Worm (Caenorhabditis elegans) whole organism, L1 larva: ENCODE data around the gene srlf-29.
"Not testable (repeated sequence)": the region's sequence is repeated elsewhere in the genome, so short reads cannot be mapped to it uniquely, and the experiment has no call there.

ENCODE experiments used
- C04F5.9 ChIP-seq: sonication (generic microtip); optimal IDR thresholded peaks from 2 replicates; lab custom pipeline; 2016; ENCODE audit warnings: missing genetic modification characterization, missing compliant biosample characterization
- C34B4.2 ChIP-seq: sonication (generic microtip); optimal IDR thresholded peaks from 2 replicates; lab custom pipeline; 2017; ENCODE audit warnings: mild to moderate bottlenecking, missing genetic modification characterization, missing compliant biosample characterization
- aha-1 ChIP-seq: fragments of 150-350 bp; optimal IDR thresholded peaks from 2 replicates; lab custom pipeline; 2014; ENCODE audit warnings: missing biosample characterization, missing genetic modification characterization
- aly-2 ChIP-seq: fragments of 150-350 bp; optimal IDR thresholded peaks from 2 replicates; lab custom pipeline; 2014; ENCODE audit warnings: missing biosample characterization, missing genetic modification characterization
- ama-1 ChIP-seq: fragments of 150-350 bp; optimal IDR thresholded peaks from 2 replicates; lab custom pipeline; 2014
- blmp-1 ChIP-seq: fragments of 150-350 bp; optimal IDR thresholded peaks from 2 replicates; lab custom pipeline; 2014; ENCODE audit warnings: missing biosample characterization, missing genetic modification characterization
- ceh-63 ChIP-seq: fragments of 200-800 bp; sonication (Bioruptor generic); optimal IDR thresholded peaks from 2 replicates; lab custom pipeline; 2018; ENCODE audit warnings: mild to moderate bottlenecking, missing genetic modification characterization, missing compliant biosample characterization
- ceh-88 ChIP-seq: fragments of 200-800 bp; sonication (Bioruptor generic); IDR thresholded peaks from 2 replicates; pipeline ENCODE4 v1.3.6; 2022; ENCODE audit warnings: missing genetic modification characterization, missing compliant biosample characterization
- ceh-90 ChIP-seq: sonication (generic microtip); optimal IDR thresholded peaks from 2 replicates; lab custom pipeline; 2016; ENCODE audit warnings: missing genetic modification characterization, missing compliant biosample characterization
- efl-1 ChIP-seq, 4 experiments: fragments of 150-350 bp; optimal IDR thresholded peaks in 3 of 4; peaks in 1 of 4; 1 replicate in 1 of 4; 2 replicates in 3 of 4; lab custom pipeline; 2014; ENCODE audit warnings: missing biosample characterization in 2 of 4, missing genetic modification characterization in 2 of 4, missing genetic modification reagents in 2 of 4
- egl-27 ChIP-seq, 2 experiments: fragments of 150-350 bp in 1 of 2; sonication (generic microtip); optimal IDR thresholded peaks; 3 replicates each; lab custom pipeline; 2017 to 2018; ENCODE audit warnings: missing biosample characterization in 2 of 2, missing genetic modification characterization in 2 of 2, missing genetic modification reagents in 2 of 2
- elt-2 ChIP-seq: sonication (generic microtip); optimal IDR thresholded peaks from 2 replicates; lab custom pipeline; 2016; ENCODE audit warnings: missing genetic modification characterization, mild to moderate bottlenecking, inconsistent platforms, missing compliant biosample characterization, missing genetic modification reagents
- fkh-4 ChIP-seq: sonication (generic microtip); optimal IDR thresholded peaks from 2 replicates; lab custom pipeline; 2016; ENCODE audit warnings: missing compliant biosample characterization, missing genetic modification characterization, borderline replicate concordance
- fos-1 ChIP-seq: fragments of 150-350 bp; optimal IDR thresholded peaks from 2 replicates; lab custom pipeline; 2014; ENCODE audit warnings: missing biosample characterization, missing genetic modification characterization
- grh-1 ChIP-seq: fragments of 200-800 bp; sonication (Bioruptor generic); IDR thresholded peaks from 2 replicates; pipeline ENCODE4 v1.3.6; 2022; ENCODE audit warnings: missing genetic modification reagents, missing genetic modification characterization, missing compliant biosample characterization
- hlh-4 ChIP-seq: sonication (generic microtip); optimal IDR thresholded peaks from 2 replicates; lab custom pipeline; 2016; ENCODE audit warnings: mild to moderate bottlenecking, missing genetic modification characterization, missing compliant biosample characterization
- isw-1 ChIP-seq: fragments of 200-800 bp; sonication (Bioruptor generic); IDR thresholded peaks from 2 replicates; pipeline ENCODE4 v1.3.6; 2022; ENCODE audit warnings: missing genetic modification characterization, missing compliant biosample characterization
- lin-14 ChIP-seq: fragments of 200-800 bp; sonication (Bioruptor generic); optimal IDR thresholded peaks from 2 replicates; lab custom pipeline; 2018; ENCODE audit warnings: mild to moderate bottlenecking, missing genetic modification characterization, moderate library complexity, missing compliant biosample characterization
- lir-3 ChIP-seq: sonication (generic microtip); optimal IDR thresholded peaks from 2 replicates; lab custom pipeline; 2016; ENCODE audit warnings: mild to moderate bottlenecking, missing genetic modification characterization, moderate library complexity, missing compliant biosample characterization; ENCODE audit not compliant: poor library complexity
- lsy-2 ChIP-seq, 2 experiments: fragments of 150-350 bp; optimal IDR thresholded peaks; 2 replicates each; lab custom pipeline; 2014; ENCODE audit warnings: missing biosample characterization in 2 of 2, missing genetic modification characterization in 2 of 2
- mdl-1 ChIP-seq, 2 experiments: fragments of 150-350 bp; optimal IDR thresholded peaks; 2 replicates each; lab custom pipeline; 2014 to 2017; ENCODE audit warnings: missing biosample characterization in 2 of 2, missing genetic modification characterization in 2 of 2, inconsistent platforms in 1 of 2
- mef-2 ChIP-seq: fragments of 150-350 bp; optimal IDR thresholded peaks from 2 replicates; lab custom pipeline; 2014; ENCODE audit warnings: missing biosample characterization, missing genetic modification characterization
- nhr-11 ChIP-seq: fragments of 150-350 bp; optimal IDR thresholded peaks from 2 replicates; lab custom pipeline; 2014; ENCODE audit warnings: missing biosample characterization, missing genetic modification characterization
- nhr-12 ChIP-seq: sonication (generic microtip); optimal IDR thresholded peaks from 2 replicates; lab custom pipeline; 2017; ENCODE audit warnings: missing biosample characterization, missing genetic modification characterization
- nhr-19 ChIP-seq: fragments of 200-800 bp; sonication (Bioruptor generic); conservative IDR thresholded peaks from 2 replicates; pipeline ENCODE4 v1.3.6; 2022; ENCODE audit warnings: missing genetic modification characterization, missing compliant biosample characterization
- nhr-20 ChIP-seq: sonication (generic microtip); optimal IDR thresholded peaks from 2 replicates; lab custom pipeline; 2016; ENCODE audit warnings: mild to moderate bottlenecking, missing genetic modification characterization, missing compliant biosample characterization
- nhr-237 ChIP-seq: fragments of 150-350 bp; optimal IDR thresholded peaks from 2 replicates; lab custom pipeline; 2014; ENCODE audit warnings: missing biosample characterization, missing genetic modification characterization
- nhr-47 ChIP-seq: sonication (generic microtip); optimal IDR thresholded peaks from 2 replicates; lab custom pipeline; 2016; ENCODE audit warnings: mild to moderate bottlenecking, missing genetic modification characterization, moderate library complexity, missing compliant biosample characterization
- nhr-85 ChIP-seq: sonication (generic microtip); peaks from one replicate; lab custom pipeline; 2016; ENCODE audit warnings: missing genetic modification characterization, inconsistent platforms, missing compliant biosample characterization
- nhr-90 ChIP-seq: sonication (generic microtip); optimal IDR thresholded peaks from 2 replicates; lab custom pipeline; 2016; ENCODE audit warnings: mild to moderate bottlenecking, missing genetic modification characterization, missing compliant biosample characterization; ENCODE audit not compliant: poor library complexity
- pqm-1 ChIP-seq: sonication (generic microtip); optimal IDR thresholded peaks from 3 replicates; lab custom pipeline; 2017; ENCODE audit warnings: missing biosample characterization, missing genetic modification characterization
- rnt-1 ChIP-seq: sonication (generic microtip); optimal IDR thresholded peaks from 2 replicates; lab custom pipeline; 2016; ENCODE audit warnings: mild to moderate bottlenecking, missing genetic modification characterization, moderate library complexity, missing compliant biosample characterization
- sox-4 ChIP-seq: sonication (generic microtip); optimal IDR thresholded peaks from 2 replicates; lab custom pipeline; 2016; ENCODE audit warnings: missing genetic modification characterization, missing compliant biosample characterization
- sup-37 ChIP-seq: fragments of 200-800 bp; sonication (Bioruptor generic); optimal IDR thresholded peaks from 2 replicates; lab custom pipeline; 2018; ENCODE audit warnings: mild to moderate bottlenecking, missing genetic modification characterization, missing compliant biosample characterization
- tbx-2 ChIP-seq: sonication (generic microtip); optimal IDR thresholded peaks from 2 replicates; lab custom pipeline; 2016; ENCODE audit warnings: missing genetic modification characterization, missing compliant biosample characterization
- unc-62 ChIP-seq: fragments of 150-350 bp; optimal IDR thresholded peaks from 2 replicates; lab custom pipeline; 2014; ENCODE audit warnings: missing biosample characterization, missing genetic modification reagents, missing genetic modification characterization
- unc-98 ChIP-seq: fragments of 200-800 bp; sonication (Bioruptor generic); IDR thresholded peaks from 2 replicates; pipeline ENCODE4 v1.3.6; 2022; ENCODE audit warnings: missing genetic modification characterization, missing compliant biosample characterization
- xbp-1 ChIP-seq: sonication (generic microtip); optimal IDR thresholded peaks from 2 replicates; lab custom pipeline; 2016; ENCODE audit warnings: missing genetic modification characterization, missing compliant biosample characterization
- ztf-11 ChIP-seq, 2 experiments: sonication (generic microtip); optimal IDR thresholded peaks; 2 replicates each; lab custom pipeline; 2016 to 2017; ENCODE audit warnings: missing genetic modification characterization in 2 of 2, missing biosample characterization in 1 of 2, missing compliant biosample characterization in 1 of 2
- ztf-4 ChIP-seq: fragments of 150-350 bp; optimal IDR thresholded peaks from 2 replicates; lab custom pipeline; 2014; ENCODE audit warnings: missing biosample characterization, missing genetic modification characterization

Gene srlf-29

DNA sequence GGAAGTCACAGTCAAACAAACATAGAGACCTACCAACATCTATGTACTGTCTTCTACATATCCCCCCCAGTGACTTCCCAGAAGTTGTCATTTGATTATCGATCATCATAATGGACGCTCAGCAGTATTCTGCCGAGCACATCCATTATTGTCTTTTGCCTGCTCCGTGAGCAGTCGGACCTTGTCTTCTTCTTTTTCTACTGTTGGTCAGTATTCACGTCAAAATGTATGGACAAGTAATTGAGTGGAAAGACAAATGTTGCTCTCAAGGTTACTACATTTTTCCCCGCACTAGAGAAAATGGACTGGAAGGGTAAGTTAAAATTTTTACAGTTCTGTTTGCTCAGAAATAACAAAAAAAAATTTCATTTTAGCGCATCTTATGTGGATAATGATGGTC, 11.2 kb upstream of the srlf-29 start, which contains the start of gene btb-12:
btb-12 (plus strand) TSS at position 301 of the 400 bp plus-strand sequence.
- TF ChIP-seq lin-14 (GFP tag; lab: Kevin White, UChicago) (no peak), C04F5.9 (no peak), fos-1 (no peak), xbp-1 (no peak), sox-4 (tag; lab: Kevin White, UChicago) (no peak), ztf-4 (no peak)

DNA sequence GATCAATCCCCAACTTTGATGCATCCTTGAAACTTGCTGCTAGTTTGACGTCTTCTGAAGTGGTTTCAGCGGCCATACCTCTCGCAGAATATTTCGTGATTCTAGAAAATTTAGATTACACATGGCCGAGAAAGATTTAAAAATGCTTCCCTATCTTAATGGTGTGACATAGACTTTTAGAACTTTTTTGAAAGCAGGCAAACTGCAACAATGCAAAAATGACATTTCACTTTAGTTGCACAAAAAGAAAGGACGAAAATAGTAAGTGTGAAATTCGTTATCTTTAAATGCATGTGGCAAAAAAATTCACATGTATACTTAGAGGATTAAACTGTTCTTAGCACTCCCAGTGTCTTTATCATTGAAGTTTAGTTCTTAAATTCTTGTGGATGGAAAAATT, 8.9 kb upstream of the srlf-29 start, which contains the start of gene ZC204.12:
ZC204.12 (minus strand) TSS at position 101 of the 400 bp plus-strand sequence.
- TF ChIP-seq nhr-11 (tag; lab: Kevin White, UChicago) (no peak), nhr-12 (tag; lab: Kevin White, UChicago) (no peak), nhr-20 (no peak), sup-37 (no peak), nhr-90 (tag; lab: Kevin White, UChicago) (no peak), C34B4.2 (tag; lab: Kevin White, UChicago) (no peak), hlh-4 (no peak), unc-62 (GFP tag; lab: Kevin White, UChicago) (no peak)
- TF ChIP-seq, all 84 proteins: peak for 0

DNA sequence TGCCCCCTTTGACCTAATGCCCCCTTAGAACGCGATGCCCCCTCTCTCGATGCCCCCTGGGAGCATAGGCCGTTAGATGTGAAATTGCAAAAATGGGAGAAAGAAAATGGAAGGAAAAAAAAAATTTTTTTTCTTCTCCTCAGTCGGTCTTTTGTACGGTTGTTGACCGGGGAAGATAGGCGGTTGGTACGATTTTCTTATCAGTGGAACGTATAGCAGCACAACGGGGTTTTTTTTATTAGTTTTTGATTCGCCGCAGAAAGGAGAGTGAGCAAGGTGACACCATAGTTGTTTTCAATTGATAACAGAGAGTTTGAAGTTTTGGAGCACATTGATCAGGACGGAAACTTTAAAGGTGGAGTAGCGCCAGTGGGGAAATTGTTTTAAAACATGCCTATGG, 6.4 kb upstream of the srlf-29 start:
- peak; percentile 74 for TF ChIP-seq elt-2 (tag; lab: Kevin White, UChicago)

DNA sequence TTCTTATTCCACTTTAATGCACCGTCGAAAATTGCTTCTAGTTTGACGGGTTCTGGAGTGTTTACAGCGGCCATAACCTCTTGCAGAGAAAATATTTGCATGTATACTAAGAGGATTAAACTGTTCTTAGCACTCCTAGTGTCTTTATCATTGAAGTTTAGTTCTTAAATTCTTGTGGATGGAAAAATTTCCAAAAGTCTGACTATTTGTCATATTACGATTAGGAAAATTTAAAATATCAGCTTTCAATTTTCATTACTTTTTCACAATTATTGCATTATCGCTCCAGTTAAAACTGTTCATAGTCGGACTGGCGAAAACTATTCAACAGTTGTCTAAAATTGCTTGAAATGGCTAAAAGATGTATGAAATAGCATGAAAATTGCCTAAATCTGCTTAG, 5.2 kb upstream of the srlf-29 start, which contains the start of gene ZC204.13:
ZC204.13 (minus strand) TSS at position 101 of the 400 bp plus-strand sequence.
- TF ChIP-seq grh-1 (GFP tag; lab: Robert Waterston, UW); blmp-1 (tag; lab: Kevin White, UChicago); fkh-4 (tag; lab: Kevin White, UChicago): not testable (repeated sequence)

DNA sequence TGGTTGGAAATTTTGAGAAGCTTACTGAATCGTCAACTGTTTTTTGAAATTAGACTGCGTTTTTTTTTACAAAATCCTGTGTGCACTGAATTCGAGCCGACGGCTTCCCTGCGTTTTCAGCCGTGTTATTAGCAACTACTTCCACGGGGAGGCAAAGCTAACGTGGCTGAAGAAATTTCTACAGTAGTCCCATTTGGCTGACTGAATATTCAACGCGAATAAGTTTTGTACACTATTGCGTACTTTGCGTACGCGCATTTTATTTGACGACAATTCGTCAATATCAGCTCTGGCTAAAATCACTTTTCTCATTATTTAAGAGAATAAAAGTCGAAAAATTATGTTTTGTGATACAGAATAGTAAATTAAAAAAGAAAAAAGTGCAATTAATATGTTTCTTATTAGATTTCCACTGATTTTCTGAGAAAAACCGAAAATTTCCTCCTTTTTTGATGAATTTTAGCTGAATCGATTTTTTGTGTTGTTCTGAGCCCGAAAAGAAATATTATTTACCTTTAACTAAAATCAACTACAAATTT, 4.8 kb upstream of the srlf-29 start:
- TF ChIP-seq ceh-88 (GFP tag; lab: Robert Waterston, UW) (peak; percentile 54), lsy-2 (tag; optimal IDR thresholded peaks at IDR 0.05; lab: Kevin White, UChicago) (peak in 1 of 2 experiments; percentile 55), nhr-19 (peak; percentile 41), efl-1 (optimal IDR thresholded peaks at IDR 0.05; lab: Kevin White, UChicago) (peak in 1 of 2 experiments; percentile 9)
- not testable (repeated sequence) for TF ChIP-seq efl-1 (GFP tag; optimal IDR thresholded peaks at IDR 0.05 in 1 of 2; lab: Kevin White, UChicago)

DNA sequence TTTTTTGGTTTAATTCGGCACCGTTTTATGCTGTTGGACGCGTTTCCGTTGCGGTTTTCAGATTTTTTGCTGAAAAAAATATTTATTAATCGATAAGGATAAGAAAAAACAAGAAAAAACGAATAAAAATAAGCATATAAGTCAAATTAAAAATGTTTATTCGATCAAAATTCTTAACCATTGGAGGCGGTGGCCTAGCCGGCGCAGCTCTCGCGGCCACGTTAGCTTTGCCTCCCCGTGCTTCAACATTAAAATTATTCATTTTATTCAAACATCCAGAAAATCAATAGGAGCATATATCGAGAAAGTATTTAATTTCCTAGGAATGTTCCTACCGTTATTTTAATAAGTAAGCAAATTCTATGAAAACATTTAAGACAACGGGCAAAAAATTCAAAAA, 3.2 kb upstream of the srlf-29 start, which contains the start of gene ZC204.14:
ZC204.14 (minus strand) TSS at position 69 of the 400 bp plus-strand sequence.
- TF ChIP-seq lsy-2 (tag; optimal IDR thresholded peaks at IDR 0.05; lab: Kevin White, UChicago) (peak in 1 of 2 experiments; percentile 46), nhr-47 (tag; lab: Kevin White, UChicago) (no peak), mef-2 (tag; lab: Kevin White, UChicago) (no peak)

DNA sequence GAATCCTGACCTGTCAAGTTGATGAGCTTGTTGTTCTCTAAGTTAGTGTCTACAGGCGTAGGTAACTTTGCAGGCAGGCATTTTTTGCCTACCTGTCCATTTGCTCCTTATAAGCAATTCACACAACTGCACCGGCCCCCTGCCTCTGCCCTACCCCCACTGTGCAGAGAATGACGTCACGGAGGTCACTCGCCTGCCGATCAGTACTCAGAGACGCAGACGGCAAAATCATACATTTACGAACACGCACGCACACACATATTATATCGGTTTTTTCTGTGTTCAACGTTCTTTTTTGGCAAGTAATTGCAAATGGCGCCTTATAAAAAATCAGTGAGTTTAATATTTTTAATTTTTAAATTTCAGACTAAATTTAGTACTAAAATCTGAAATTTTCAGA, 2.6 kb upstream of the srlf-29 start, which contains the start of gene duxl-1:
duxl-1 (plus strand) TSS at position 184 of the 400 bp plus-strand sequence.
- TF ChIP-seq ceh-90 (tag; lab: Kevin White, UChicago) (no peak), aha-1 (no peak), fkh-4 (tag; lab: Kevin White, UChicago) (no peak), unc-98 (no peak), pqm-1 (tag; lab: Kevin White, UChicago) (no peak), rnt-1 (peak; percentile 24), mdl-1 (tag; optimal IDR thresholded peaks at IDR 0.05; lab: Kevin White, UChicago) (peak in 1 of 2 experiments; percentile 12), blmp-1 (tag; lab: Kevin White, UChicago) (no peak), aly-2 (tag; lab: Kevin White, UChicago) (no peak), ztf-11 (tag; optimal IDR thresholded peaks at IDR 0.05; lab: Kevin White, UChicago) (no peak), tbx-2 (tag; lab: Kevin White, UChicago) (no peak), lir-3 (tag; lab: Kevin White, UChicago) (no peak), egl-27 (tag; optimal IDR thresholded peaks at IDR 0.05; lab: Kevin White, UChicago) (no peak), ama-1 (no peak), grh-1 (GFP tag; lab: Robert Waterston, UW) (no peak), efl-1 (optimal IDR thresholded peaks at IDR 0.05; lab: Kevin White, UChicago) (peak in 1 of 2 experiments; percentile 37), efl-1 (GFP tag; optimal IDR thresholded peaks at IDR 0.05 in 1 of 2; lab: Kevin White, UChicago) (peak in 1 of 2 experiments; percentile 2), ceh-63 (GFP tag; lab: Kevin White, UChicago) (no peak), nhr-47 (tag; lab: Kevin White, UChicago) (no peak), nhr-237 (no peak), nhr-85 (tag; lab: Kevin White, UChicago) (peak; percentile 7), isw-1 (no peak), elt-2 (tag; lab: Kevin White, UChicago) (peak; percentile 3)
